Fruit fly (Drosophila melanogaster) whole organism, embryonic: ENCODE results near the gene CG1309.

Experiments
- Atf6 ChIP-seq: fragments of 200-800 bp; sonication (Bioruptor generic); IDR thresholded peaks from 2 replicates; pipeline ENCODE4 v1.3.6; 2022; ENCODE audit warnings: missing biosample characterization, missing genetic modification characterization
- CG11695 ChIP-seq: fragments of 200-800 bp; sonication (Bioruptor generic); IDR thresholded peaks from 3 replicates; pipeline ENCODE4 v1.3.6; 2022; ENCODE audit warnings: missing biosample characterization, missing genetic modification characterization
- CG1233 ChIP-seq: fragments of 200-800 bp; sonication (Bioruptor generic); optimal IDR thresholded peaks from 4 replicates; lab custom pipeline; 2018; ENCODE audit warnings: missing biosample characterization, mild to moderate bottlenecking, missing genetic modification characterization
- CG15479 ChIP-seq: fragments of 200-800 bp; sonication (Bioruptor generic); optimal IDR thresholded peaks from 3 replicates; lab custom pipeline; 2019; ENCODE audit warnings: missing biosample characterization, mild to moderate bottlenecking, missing genetic modification characterization, moderate library complexity
- CG1647 ChIP-seq: fragments of 200-800 bp; sonication (Bioruptor generic); optimal IDR thresholded peaks from 3 replicates; lab custom pipeline; 2016; ENCODE audit warnings: missing biosample characterization, missing genetic modification characterization
- CG17802 ChIP-seq: fragments of 200-800 bp; sonication (Bioruptor generic); optimal IDR thresholded peaks from 2 replicates; lab custom pipeline; 2018; ENCODE audit warnings: missing biosample characterization, mild to moderate bottlenecking, missing genetic modification characterization, moderate library complexity
- CG2129 ChIP-seq: fragments of 200-800 bp; sonication (Bioruptor generic); IDR thresholded peaks from 2 replicates; pipeline ENCODE4 v1.3.6; 2022; ENCODE audit warnings: missing biosample characterization, missing genetic modification characterization; ENCODE audit not compliant: partially characterized antibody
- CG2199 ChIP-seq: fragments of 200-800 bp; sonication (Bioruptor generic); IDR thresholded peaks from 3 replicates; pipeline ENCODE4 v1.3.6; 2022; ENCODE audit warnings: missing biosample characterization, missing genetic modification characterization
- CG3995 ChIP-seq: fragments of 200-800 bp; sonication (Bioruptor generic); optimal IDR thresholded peaks from 3 replicates; lab custom pipeline; 2016; ENCODE audit warnings: missing biosample characterization, missing genetic modification characterization
- CG4360 ChIP-seq: fragments of 200-800 bp; sonication (Bioruptor generic); IDR thresholded peaks from 2 replicates; pipeline ENCODE4 v1.3.6; 2022; ENCODE audit warnings: missing biosample characterization, missing genetic modification characterization
- CG6254 ChIP-seq: fragments of 200-800 bp; sonication (Bioruptor generic); optimal IDR thresholded peaks from 3 replicates; lab custom pipeline; 2017; ENCODE audit warnings: mild to moderate bottlenecking, missing biosample characterization, missing genetic modification reagents, missing genetic modification characterization
- D ChIP-seq, 2 experiments: fragments of 200-800 bp in 1 of 2; fragments of >200 bp in 1 of 2; sonication (Bioruptor generic) in 1 of 2; optimal IDR thresholded peaks; 2 replicates in 1 of 2; 3 replicates in 1 of 2; lab custom pipeline; 2017; ENCODE audit warnings: mild to moderate bottlenecking in 1 of 2, missing biosample characterization in 1 of 2, missing genetic modification characterization in 1 of 2, missing genetic modification reagents in 1 of 2
- Ets97D ChIP-seq: fragments of 200-800 bp; sonication (Bioruptor generic); optimal IDR thresholded peaks from 3 replicates; lab custom pipeline; 2016; ENCODE audit warnings: missing biosample characterization, missing genetic modification characterization
- Hr78 ChIP-seq, 2 experiments: fragments of 200-800 bp in 1 of 2; fragments of >200 bp in 1 of 2; sonication (Bioruptor generic) in 1 of 2; optimal IDR thresholded peaks; 2 replicates each; lab custom pipeline; 2017 to 2019; ENCODE audit warnings: missing biosample characterization in 2 of 2, missing genetic modification characterization in 2 of 2, mild to moderate bottlenecking in 1 of 2, moderate library complexity in 1 of 2
- Kr ChIP-seq: fragments of 200-800 bp; sonication (Bioruptor generic); optimal IDR thresholded peaks from 2 replicates; lab custom pipeline; 2017; ENCODE audit warnings: missing biosample characterization, mild to moderate bottlenecking, missing genetic modification characterization
- Lpt ChIP-seq: fragments of >200 bp; optimal IDR thresholded peaks from 2 replicates; lab custom pipeline; 2018; ENCODE audit warnings: missing biosample characterization, missing genetic modification characterization
- Med ChIP-seq: fragments of 200-800 bp; sonication (Bioruptor generic); peaks from one replicate; lab custom pipeline; 2016; ENCODE audit warnings: missing biosample characterization, missing genetic modification characterization, mild to moderate bottlenecking, inconsistent platforms, moderate library complexity
- Oli ChIP-seq: fragments of 200-800 bp; sonication (Bioruptor generic); optimal IDR thresholded peaks from 2 replicates; lab custom pipeline; 2018; ENCODE audit warnings: missing biosample characterization, mild to moderate bottlenecking, missing genetic modification characterization, moderate library complexity
- Pdp1 ChIP-seq, 2 experiments: fragments of 200-800 bp; sonication (Bioruptor generic); optimal IDR thresholded peaks; 3 replicates each; lab custom pipeline; 2016; ENCODE audit warnings: missing biosample characterization in 2 of 2, missing genetic modification characterization in 2 of 2, mild to moderate bottlenecking in 1 of 2, moderate library complexity in 1 of 2
- Sry-β ChIP-seq: fragments of 200-800 bp; sonication (Bioruptor generic); optimal IDR thresholded peaks from 2 replicates; lab custom pipeline; 2018; ENCODE audit warnings: missing biosample characterization, mild to moderate bottlenecking, missing genetic modification characterization, moderate library complexity
- Trl ChIP-seq, 3 experiments: fragments of >200 bp in 2 of 3; fragments of 200-800 bp in 1 of 3; sonication (Bioruptor generic) in 1 of 3; optimal IDR thresholded peaks; 2 replicates in 1 of 3; 3 replicates in 2 of 3; lab custom pipeline; 2016 to 2017; ENCODE audit warnings: missing biosample characterization in 1 of 3, missing genetic modification characterization in 1 of 3
- bab2 ChIP-seq: fragments of 200-800 bp; sonication (Bioruptor generic); optimal IDR thresholded peaks from 2 replicates; lab custom pipeline; 2016; ENCODE audit warnings: missing biosample characterization, missing genetic modification characterization
- crol ChIP-seq: fragments of 200-800 bp; sonication (Bioruptor generic); IDR thresholded peaks from 2 replicates; pipeline ENCODE4 v1.3.6; 2022; ENCODE audit warnings: missing biosample characterization, missing genetic modification characterization
- exex ChIP-seq: fragments of 200-800 bp; sonication (Bioruptor generic); optimal IDR thresholded peaks from 4 replicates; lab custom pipeline; 2018; ENCODE audit warnings: missing biosample characterization, mild to moderate bottlenecking, missing genetic modification characterization, moderate library complexity
- ftz-f1 ChIP-seq: fragments of 200-800 bp; sonication (Bioruptor generic); optimal IDR thresholded peaks from 2 replicates; lab custom pipeline; 2016; ENCODE audit warnings: missing biosample characterization, missing genetic modification characterization
- insv ChIP-seq, 2 experiments: fragments of 200-800 bp; sonication (Bioruptor generic); optimal IDR thresholded peaks; 3 replicates each; lab custom pipeline; 2016 to 2018; ENCODE audit warnings: missing biosample characterization in 2 of 2, missing genetic modification characterization in 2 of 2
- kni ChIP-seq: fragments of 200-800 bp; sonication (Bioruptor generic); optimal IDR thresholded peaks from 3 replicates; lab custom pipeline; 2017; ENCODE audit warnings: mild to moderate bottlenecking, missing biosample characterization, missing genetic modification reagents, missing genetic modification characterization
- nerfin-1 ChIP-seq: fragments of 200-800 bp; sonication (Bioruptor generic); optimal IDR thresholded peaks from 3 replicates; lab custom pipeline; 2019; ENCODE audit warnings: missing biosample characterization, mild to moderate bottlenecking, missing genetic modification characterization, moderate library complexity
- pros ChIP-seq: fragments of 200-800 bp; sonication (Bioruptor generic); optimal IDR thresholded peaks from 3 replicates; lab custom pipeline; 2019; ENCODE audit warnings: missing biosample characterization, mild to moderate bottlenecking, missing genetic modification characterization, moderate library complexity
- psq ChIP-seq: fragments of 200-800 bp; sonication (Bioruptor generic); optimal IDR thresholded peaks from 2 replicates; lab custom pipeline; 2017; ENCODE audit warnings: missing biosample characterization, missing genetic modification characterization
- rib ChIP-seq: fragments of 200-800 bp; sonication (Bioruptor generic); IDR thresholded peaks from 2 replicates; pipeline ENCODE4 v1.3.6; 2022; ENCODE audit warnings: missing biosample characterization, missing genetic modification characterization
- row ChIP-seq: fragments of 200-800 bp; sonication (Bioruptor generic); IDR thresholded peaks from 3 replicates; pipeline ENCODE4 v1.3.6; 2022; ENCODE audit warnings: missing biosample characterization, missing genetic modification characterization
- sens ChIP-seq: fragments of 200-800 bp; sonication (Bioruptor generic); peaks from one replicate; lab custom pipeline; 2016; ENCODE audit warnings: missing biosample characterization, missing genetic modification characterization
- twi ChIP-seq: fragments of 200-800 bp; optimal IDR thresholded peaks from 2 replicates; lab custom pipeline; 2019; ENCODE audit warnings: missing biosample characterization, mild to moderate bottlenecking, missing genetic modification characterization, moderate library complexity
- wdn ChIP-seq: fragments of 200-800 bp; sonication (Bioruptor generic); IDR thresholded peaks from 2 replicates; pipeline ENCODE4 v1.3.6; 2022; ENCODE audit warnings: missing biosample characterization, missing genetic modification characterization
- zf30C ChIP-seq: fragments of 200-800 bp; sonication (Bioruptor generic); optimal IDR thresholded peaks from 3 replicates; lab custom pipeline; 2018; ENCODE audit warnings: missing biosample characterization, mild to moderate bottlenecking, missing genetic modification characterization
- zfh1 ChIP-seq: fragments of 200-800 bp; sonication (Bioruptor generic); IDR thresholded peaks from 3 replicates; pipeline ENCODE4 v1.3.6; 2022; ENCODE audit warnings: missing biosample characterization, missing genetic modification characterization

Gene CG1309

dm6 chr3L:4252862-4253610 is 6.2 kb upstream of the CG1309 start:
- TF ChIP-seq wdn (no peak), twi (peak; percentile 23), Kr (peak; percentile 41), exex (no peak), Med (peak; percentile 86), kni (GFP tag; lab: Kevin White, UChicago) (peak; percentile 86), CG17802 (tag; lab: Kevin White, UChicago) (peak; percentile 6), Atf6 (no peak), row (GFP tag; lab: Robert Waterston, UW) (peak; percentile 14; the same call in 1 of the 3 replicates), ftz-f1 (GFP tag; lab: Kevin White, UChicago) (peak; percentile 6), CG1647 (GFP tag; lab: Kevin White, UChicago) (no peak), D (optimal IDR thresholded peaks at IDR 0.05; lab: Kevin White, UChicago) (peak; percentile 98), D (GFP tag; optimal IDR thresholded peaks at IDR 0.05; lab: Kevin White, UChicago) (no peak), nerfin-1 (tag; lab: Kevin White, UChicago) (peak; percentile 88), sens (GFP tag; lab: Kevin White, UChicago) (peak; percentile 47), CG6254 (GFP tag; lab: Kevin White, UChicago) (no peak), psq (GFP tag; lab: Kevin White, UChicago) (peak; percentile 74), Hr78 (GFP tag; optimal IDR thresholded peaks at IDR 0.05; lab: Kevin White, UChicago) (peak in 1 of 2 experiments; percentile 65), crol (GFP tag; lab: Robert Waterston, UW) (peak; percentile 77), CG3995 (GFP tag; lab: Kevin White, UChicago) (peak; percentile 92), Sry-β (GFP tag; lab: Kevin White, UChicago) (peak; percentile 82), Pdp1 (GFP tag; optimal IDR thresholded peaks at IDR 0.05; lab: Kevin White, UChicago) (peak in 1 of 2 experiments; percentile 29), pros (GFP tag; lab: Kevin White, UChicago) (peak; percentile 95), rib (0 out of 2 replicates have a peak, but pooled peaks have one; percentile 12), Oli (tag; lab: Kevin White, UChicago) (no peak), CG2129 (GFP tag; lab: Robert Waterston, UW) (no peak), Lpt (GFP tag; lab: Kevin White, UChicago) (peak; percentile 81), Trl (optimal IDR thresholded peaks at IDR 0.05; lab: Kevin White, UChicago) (peak in 1 of 2 experiments; percentile 0), Trl (GFP tag; optimal IDR thresholded peaks at IDR 0.05; lab: Kevin White, UChicago) (no peak), CG15479 (GFP tag; lab: Kevin White, UChicago) (peak; percentile 95), CG4360 (GFP tag; lab: Robert Waterston, UW) (peak; percentile 60), Ets97D (GFP tag; lab: Kevin White, UChicago) (no peak), CG2199 (GFP tag; lab: Robert Waterston, UW) (0 out of 3 replicates have a peak, but pooled peaks have one; percentile 27), CG1233 (GFP tag; lab: Kevin White, UChicago) (peak; percentile 4), bab2 (GFP tag; lab: Kevin White, UChicago) (no peak), insv (GFP tag; optimal IDR thresholded peaks at IDR 0.05; lab: Kevin White, UChicago) (peak in 1 of 2 experiments; percentile 15), zfh1 (0 out of 3 replicates have a peak, but pooled peaks have one; percentile 13), zf30C (GFP tag; lab: Kevin White, UChicago) (peak; percentile 89), CG11695 (GFP tag; lab: Robert Waterston, UW) (peak; percentile 49; the same call in 1 of the 3 replicates)
